Fruit fly (Drosophila melanogaster) whole organism, pupa: Measurements from ENCODE around the gene Cse1.
A peak's percentile ranks its signal among the peaks of the same experiment; 100 is the strongest.

Experiments
- CG10348 ChIP-seq: fragments of 200-800 bp; sonication (Bioruptor generic); IDR thresholded peaks from 2 replicates; pipeline ENCODE4 v1.3.6; 2022; ENCODE audit warnings: missing biosample characterization, missing genetic modification characterization
- CG12605 ChIP-seq: fragments of 200-800 bp; sonication (Bioruptor generic); IDR thresholded peaks from 2 replicates; pipeline ENCODE4 v1.3.6; 2022; ENCODE audit warnings: missing biosample characterization, missing genetic modification characterization
- CG13204 ChIP-seq: fragments of 200-800 bp; sonication (Bioruptor generic); optimal IDR thresholded peaks from 2 replicates; lab custom pipeline; 2018; ENCODE audit warnings: missing biosample characterization, mild to moderate bottlenecking, missing genetic modification characterization, moderate library complexity
- CG14655 ChIP-seq: fragments of 200-800 bp; sonication (Bioruptor generic); optimal IDR thresholded peaks from 3 replicates; lab custom pipeline; 2017; ENCODE audit warnings: mild to moderate bottlenecking, missing biosample characterization, missing genetic modification reagents, missing genetic modification characterization
- CG15710 ChIP-seq: fragments of 200-800 bp; sonication (Bioruptor generic); optimal IDR thresholded peaks from 2 replicates; lab custom pipeline; 2018; ENCODE audit warnings: missing biosample characterization, mild to moderate bottlenecking, missing genetic modification characterization, moderate library complexity
- CG17806 ChIP-seq: fragments of 200-800 bp; sonication (Bioruptor generic); optimal IDR thresholded peaks from 2 replicates; lab custom pipeline; 2018; ENCODE audit warnings: missing biosample characterization, mild to moderate bottlenecking, missing genetic modification characterization, moderate library complexity
- CG32121 ChIP-seq: fragments of 200-800 bp; sonication (Bioruptor generic); IDR thresholded peaks from 2 replicates; pipeline ENCODE4 v1.3.6; 2022; ENCODE audit warnings: missing biosample characterization, missing genetic modification characterization
- CG34367 ChIP-seq: fragments of 200-800 bp; sonication (Bioruptor generic); optimal IDR thresholded peaks from 2 replicates; lab custom pipeline; 2018; ENCODE audit warnings: missing biosample characterization, mild to moderate bottlenecking, missing genetic modification characterization
- CG4496 ChIP-seq: fragments of 200-800 bp; sonication (Bioruptor generic); IDR thresholded peaks from 3 replicates; pipeline ENCODE4 v1.3.6; 2022; ENCODE audit warnings: missing biosample characterization, missing genetic modification characterization
- CG8159 ChIP-seq: fragments of 200-800 bp; sonication (Bioruptor generic); optimal IDR thresholded peaks from 3 replicates; lab custom pipeline; 2018; ENCODE audit warnings: missing biosample characterization, mild to moderate bottlenecking, missing genetic modification characterization, moderate library complexity
- CG8301 ChIP-seq: fragments of 200-800 bp; sonication (Bioruptor generic); optimal IDR thresholded peaks from 2 replicates; lab custom pipeline; 2018; ENCODE audit warnings: missing biosample characterization, mild to moderate bottlenecking, missing genetic modification characterization
- CG9948 ChIP-seq: fragments of 200-800 bp; sonication (Bioruptor generic); optimal IDR thresholded peaks from 2 replicates; lab custom pipeline; 2018; ENCODE audit warnings: missing biosample characterization, mild to moderate bottlenecking, missing genetic modification characterization, moderate library complexity
- D1 ChIP-seq: fragments of 200-800 bp; sonication (Bioruptor generic); optimal IDR thresholded peaks from 2 replicates; lab custom pipeline; 2018; ENCODE audit warnings: missing biosample characterization, mild to moderate bottlenecking, missing genetic modification characterization, moderate library complexity
- EcR ChIP-seq: fragments of 200-800 bp; sonication (Bioruptor generic); optimal IDR thresholded peaks from 3 replicates; lab custom pipeline; 2019; ENCODE audit warnings: missing biosample characterization, missing genetic modification characterization, mild to moderate bottlenecking, moderate library complexity, missing genetic modification reagents
- Ets98B ChIP-seq: fragments of 200-800 bp; sonication (Bioruptor generic); IDR thresholded peaks from 2 replicates; pipeline ENCODE4 v1.3.6; 2022; ENCODE audit warnings: missing biosample characterization, missing genetic modification characterization
- Pif1A ChIP-seq: fragments of 200-800 bp; sonication (Bioruptor generic); optimal IDR thresholded peaks from 3 replicates; lab custom pipeline; 2016; ENCODE audit warnings: missing biosample characterization, missing genetic modification characterization
- Pif1B ChIP-seq: fragments of 200-800 bp; sonication (Bioruptor generic); optimal IDR thresholded peaks from 3 replicates; lab custom pipeline; 2016; ENCODE audit warnings: missing biosample characterization, missing genetic modification characterization
- Snoo ChIP-seq: fragments of 200-800 bp; sonication (Bioruptor generic); optimal IDR thresholded peaks from 3 replicates; lab custom pipeline; 2017; ENCODE audit warnings: missing biosample characterization, mild to moderate bottlenecking, missing genetic modification characterization, inconsistent platforms
- fd96Ca ChIP-seq: fragments of 200-800 bp; sonication (Bioruptor generic); IDR thresholded peaks from 3 replicates; pipeline ENCODE4 v1.3.6; 2022; ENCODE audit warnings: missing biosample characterization, missing genetic modification characterization
- gl ChIP-seq: fragments of 200-800 bp; sonication (Bioruptor generic); optimal IDR thresholded peaks from 2 replicates; lab custom pipeline; 2018; ENCODE audit warnings: missing biosample characterization, mild to moderate bottlenecking, missing genetic modification characterization
- rn ChIP-seq: fragments of 200-800 bp; sonication (Bioruptor generic); IDR thresholded peaks from 2 replicates; pipeline ENCODE4 v1.3.6; 2022; ENCODE audit warnings: missing biosample characterization, missing genetic modification characterization

The Cse1 gene

dm6 chr2L:16818335-16818973 lies 6.6 kb downstream of the Cse1 start:
- TF ChIP-seq CG8159 (tag; lab: Kevin White, UChicago), result peak; percentile 78
- no peak for TF ChIP-seq rn (GFP tag; lab: Robert Waterston, UW)
- TF ChIP-seq CG9948 (tag; lab: Kevin White, UChicago), result peak; percentile 69
- peak; percentile 74 for TF ChIP-seq CG32121 (GFP tag; lab: Robert Waterston, UW)
- TF ChIP-seq gl (tag; lab: Kevin White, UChicago), result peak; percentile 35
- TF ChIP-seq Ets98B, result peak; percentile 75
- TF ChIP-seq CG13204, result no peak
- TF ChIP-seq CG8301 (tag; lab: Kevin White, UChicago), result peak; percentile 80
- TF ChIP-seq fd96Ca (GFP tag; lab: Robert Waterston, UW), result no peak
- TF ChIP-seq CG4496 (GFP tag; lab: Robert Waterston, UW), result peak; percentile 81
- peak; percentile 70 for TF ChIP-seq CG34367
- TF ChIP-seq D1 (tag; lab: Kevin White, UChicago), result peak; percentile 17
- TF ChIP-seq EcR (GFP tag; lab: Kevin White, UChicago), result peak; percentile 86
- TF ChIP-seq Pif1A (GFP tag; lab: Kevin White, UChicago), result peak; percentile 80
- TF ChIP-seq CG10348, result no peak
- TF ChIP-seq CG15710 (tag; lab: Kevin White, UChicago), result peak; percentile 78
- TF ChIP-seq Snoo, result peak; percentile 46
- TF ChIP-seq CG12605 (GFP tag; lab: Robert Waterston, UW), result peak; percentile 50
- peak; percentile 79 for TF ChIP-seq CG17806 (tag; lab: Kevin White, UChicago)
- peak; percentile 68 for TF ChIP-seq Pif1B (GFP tag; lab: Kevin White, UChicago)
- peak; percentile 81 for TF ChIP-seq CG14655

- TF ChIP-seq CG8159 (tag; lab: Kevin White, UChicago), result peak; percentile 50
- TF ChIP-seq CG15710 (tag; lab: Kevin White, UChicago), result no peak
- TF ChIP-seq fd96Ca (GFP tag; lab: Robert Waterston, UW), result no peak
- no peak for TF ChIP-seq CG32121 (GFP tag; lab: Robert Waterston, UW)
- TF ChIP-seq gl (tag; lab: Kevin White, UChicago), result no peak
These were observed 7.4 kb downstream of the Cse1 start for dm6 chr2L:16817421-16818101.

dm6 chr2L:16816750-16817087 lies 8.3 kb downstream of the Cse1 start:
- TF ChIP-seq Pif1B (GFP tag; lab: Kevin White, UChicago), result no peak
- no peak for TF ChIP-seq CG9948 (tag; lab: Kevin White, UChicago)
- no peak for TF ChIP-seq Snoo
- TF ChIP-seq CG13204, result no peak
- TF ChIP-seq CG15710 (tag; lab: Kevin White, UChicago), result no peak
- TF ChIP-seq fd96Ca (GFP tag; lab: Robert Waterston, UW), result no peak
- no peak for TF ChIP-seq CG8159 (tag; lab: Kevin White, UChicago)
- TF ChIP-seq EcR (GFP tag; lab: Kevin White, UChicago), result peak; percentile 77

- peak; percentile 37 for TF ChIP-seq CG17806 (tag; lab: Kevin White, UChicago)
- TF ChIP-seq Snoo, result peak; percentile 32
- peak; percentile 57 for TF ChIP-seq CG15710 (tag; lab: Kevin White, UChicago)
- TF ChIP-seq CG34367, result peak; percentile 40
- peak; percentile 51; the same call in 2 of the 3 replicates for TF ChIP-seq fd96Ca (GFP tag; lab: Robert Waterston, UW)
- TF ChIP-seq CG8159 (tag; lab: Kevin White, UChicago), result peak; percentile 43
- peak; percentile 65; the same call in 1 of the 2 replicates for TF ChIP-seq CG32121 (GFP tag; lab: Robert Waterston, UW)
- TF ChIP-seq CG13204, result no peak
- peak; percentile 51 for TF ChIP-seq Pif1B (GFP tag; lab: Kevin White, UChicago)
- TF ChIP-seq CG12605 (GFP tag; lab: Robert Waterston, UW), result no peak
- TF ChIP-seq Ets98B, result no peak
- no peak for TF ChIP-seq EcR (GFP tag; lab: Kevin White, UChicago)
- no peak for TF ChIP-seq CG10348
- TF ChIP-seq gl (tag; lab: Kevin White, UChicago), result peak; percentile 25
- TF ChIP-seq CG4496 (GFP tag; lab: Robert Waterston, UW), result peak; percentile 31
- no peak for TF ChIP-seq D1 (tag; lab: Kevin White, UChicago)
- TF ChIP-seq Pif1A (GFP tag; lab: Kevin White, UChicago), result peak; percentile 52
- TF ChIP-seq CG8301 (tag; lab: Kevin White, UChicago), result peak; percentile 27
- peak; percentile 47 for TF ChIP-seq CG14655
- TF ChIP-seq rn (GFP tag; lab: Robert Waterston, UW), result 0 out of 2 replicates have a peak, but pooled peaks have one; percentile 16
- peak; percentile 16 for TF ChIP-seq CG9948 (tag; lab: Kevin White, UChicago)
These were observed 8.8 kb downstream of the Cse1 start, which contains the start of gene mdy for dm6 chr2L:16815989-16816749. mdy (plus strand) TSS chr2L:16816660.

- TF ChIP-seq CG10348, result no peak
- no peak for TF ChIP-seq CG34367
- no peak for TF ChIP-seq CG4496 (GFP tag; lab: Robert Waterston, UW)
- TF ChIP-seq Pif1B (GFP tag; lab: Kevin White, UChicago), result no peak
- TF ChIP-seq rn (GFP tag; lab: Robert Waterston, UW), result no peak
- TF ChIP-seq EcR (GFP tag; lab: Kevin White, UChicago), result no peak
- no peak for TF ChIP-seq fd96Ca (GFP tag; lab: Robert Waterston, UW)
- TF ChIP-seq Snoo, result no peak
- TF ChIP-seq CG9948 (tag; lab: Kevin White, UChicago), result no peak
- TF ChIP-seq CG17806 (tag; lab: Kevin White, UChicago), result no peak
- TF ChIP-seq CG8159 (tag; lab: Kevin White, UChicago), result no peak
- TF ChIP-seq CG13204, result no peak
These were observed 16.3 kb downstream of the Cse1 start for dm6 chr2L:16808752-16809151.
